Worm (Caenorhabditis elegans) whole organism, midembryonic: Measurements from ENCODE around the gene F41G4.7.

Experiments
- klf-2 ChIP-seq: fragments of 200-800 bp; sonication (Bioruptor generic); conservative IDR thresholded peaks from 2 replicates; pipeline ENCODE4 v1.3.6; 2022; ENCODE audit warnings: missing genetic modification reagents, missing genetic modification characterization, missing compliant biosample characterization
- med-1 ChIP-seq: sonication (generic microtip); optimal IDR thresholded peaks from 2 replicates; lab custom pipeline; 2017; ENCODE audit warnings: missing genetic modification characterization, mild to moderate bottlenecking, missing compliant biosample characterization, antibody characterized with exemption, missing genetic modification reagents; ENCODE audit not compliant: insufficient read depth
- ref-1 ChIP-seq: fragments of 200-800 bp; sonication (Bioruptor generic); conservative IDR thresholded peaks from 2 replicates; pipeline ENCODE4 v1.3.6; 2022; ENCODE audit warnings: missing genetic modification reagents, missing genetic modification characterization, missing compliant biosample characterization
- tab-1 ChIP-seq: fragments of 200-800 bp; sonication (Bioruptor generic); IDR thresholded peaks from 2 replicates; pipeline ENCODE4 v1.3.6; 2022; ENCODE audit warnings: missing genetic modification characterization, missing compliant biosample characterization
- ztf-29 ChIP-seq: fragments of 200-800 bp; sonication (Bioruptor generic); IDR thresholded peaks from 2 replicates; pipeline ENCODE4 v1.3.6; 2022; ENCODE audit warnings: missing genetic modification reagents, missing genetic modification characterization, missing compliant biosample characterization

ce11 chrX:16803545-16803944 lies 32.7 kb downstream of the F41G4.7 start:
- TF ChIP-seq tab-1 (GFP tag; lab: Robert Waterston, UW) (no peak), med-1 (no peak), ztf-29 (no peak), ref-1 (GFP tag; lab: Robert Waterston, UW) (no peak), klf-2 (no peak)
